Worm (Caenorhabditis elegans) whole organism, late embryonic: ENCODE measurements around the gene lron-3.

Source experiments
- C08G9.2 ChIP-seq: sonication (generic microtip); optimal IDR thresholded peaks from 2 replicates; lab custom pipeline; 2016; ENCODE audit warnings: mild to moderate bottlenecking, missing genetic modification characterization, moderate library complexity, missing compliant biosample characterization
- K02D7.2 ChIP-seq: sonication (generic microtip); optimal IDR thresholded peaks from 2 replicates; lab custom pipeline; 2017; ENCODE audit warnings: mild to moderate bottlenecking, missing genetic modification characterization, missing compliant biosample characterization
- K09A11.1 ChIP-seq: sonication (generic microtip); optimal IDR thresholded peaks from 2 replicates; lab custom pipeline; 2017; ENCODE audit warnings: antibody characterized with exemption, mild to moderate bottlenecking, missing genetic modification characterization, missing compliant biosample characterization; ENCODE audit not compliant: insufficient read depth
- Y22D7AL.16 ChIP-seq: sonication (generic microtip); optimal IDR thresholded peaks from 2 replicates; lab custom pipeline; 2016; ENCODE audit warnings: missing genetic modification characterization, missing compliant biosample characterization
- ceh-18 ChIP-seq: sonication (generic microtip); optimal IDR thresholded peaks from 2 replicates; lab custom pipeline; 2016; ENCODE audit warnings: missing genetic modification characterization, missing compliant biosample characterization
- ceh-2 ChIP-seq: sonication (generic microtip); optimal IDR thresholded peaks from 2 replicates; lab custom pipeline; 2016; ENCODE audit warnings: missing genotype, missing genetic modification characterization, missing compliant biosample characterization
- ceh-24 ChIP-seq: sonication (generic microtip); optimal IDR thresholded peaks from 2 replicates; lab custom pipeline; 2016; ENCODE audit warnings: mild to moderate bottlenecking, missing genetic modification characterization, missing compliant biosample characterization
- ceh-30 ChIP-seq: fragments of 150-350 bp; optimal IDR thresholded peaks from 2 replicates; lab custom pipeline; 2014; ENCODE audit warnings: missing biosample characterization, missing genetic modification characterization
- ceh-31 ChIP-seq: sonication (generic microtip); optimal IDR thresholded peaks from 2 replicates; lab custom pipeline; 2016; ENCODE audit warnings: missing genetic modification characterization, missing compliant biosample characterization
- ceh-34 ChIP-seq: sonication (generic microtip); optimal IDR thresholded peaks from 2 replicates; lab custom pipeline; 2016; ENCODE audit warnings: mild to moderate bottlenecking, missing genetic modification characterization, missing compliant biosample characterization
- ceh-45 ChIP-seq: fragments of 200-800 bp; sonication (Bioruptor generic); IDR thresholded peaks from 2 replicates; pipeline ENCODE4 v1.3.6; 2022; ENCODE audit warnings: missing genetic modification reagents, missing genetic modification characterization, missing compliant biosample characterization
- ceh-48 ChIP-seq: sonication (generic microtip); optimal IDR thresholded peaks from 2 replicates; lab custom pipeline; 2016; ENCODE audit warnings: missing genetic modification characterization, inconsistent platforms, missing compliant biosample characterization
- dmd-4 ChIP-seq: sonication (generic microtip); optimal IDR thresholded peaks from 2 replicates; lab custom pipeline; 2016; ENCODE audit warnings: borderline replicate concordance, missing genetic modification characterization, missing compliant biosample characterization
- dve-1 ChIP-seq: sonication (generic microtip); optimal IDR thresholded peaks from 2 replicates; lab custom pipeline; 2017; ENCODE audit warnings: antibody characterized with exemption, mild to moderate bottlenecking, missing genetic modification characterization, missing compliant biosample characterization
- elt-2 ChIP-seq: sonication (generic microtip); optimal IDR thresholded peaks from 2 replicates; lab custom pipeline; 2016; ENCODE audit warnings: missing genetic modification reagents, missing genetic modification characterization, missing compliant biosample characterization
- elt-4 ChIP-seq: sonication (generic microtip); optimal IDR thresholded peaks from 2 replicates; lab custom pipeline; 2016; ENCODE audit warnings: missing genetic modification characterization, missing compliant biosample characterization
- ets-4 ChIP-seq: sonication (generic microtip); optimal IDR thresholded peaks from 2 replicates; lab custom pipeline; 2016; ENCODE audit warnings: missing genetic modification characterization, missing compliant biosample characterization
- eyg-1 ChIP-seq: sonication (generic microtip); optimal IDR thresholded peaks from 2 replicates; lab custom pipeline; 2016; ENCODE audit warnings: missing genotype, missing genetic modification characterization, missing compliant biosample characterization
- fax-1 ChIP-seq: sonication (generic microtip); optimal IDR thresholded peaks from 2 replicates; lab custom pipeline; 2016; ENCODE audit warnings: missing genotype, missing genetic modification characterization, missing compliant biosample characterization
- fkh-10 ChIP-seq: fragments of 150-350 bp; optimal IDR thresholded peaks from 2 replicates; lab custom pipeline; 2014; ENCODE audit warnings: missing biosample characterization, missing genetic modification reagents, missing genetic modification characterization
- hlh-15 ChIP-seq: sonication (generic microtip); optimal IDR thresholded peaks from 2 replicates; lab custom pipeline; 2016; ENCODE audit warnings: missing genetic modification characterization, missing compliant biosample characterization
- hlh-6 ChIP-seq: sonication (generic microtip); optimal IDR thresholded peaks from 2 replicates; lab custom pipeline; 2016; ENCODE audit warnings: missing genotype, missing genetic modification characterization, missing compliant biosample characterization
- lim-6 ChIP-seq: sonication (generic microtip); optimal IDR thresholded peaks from 2 replicates; lab custom pipeline; 2016; ENCODE audit warnings: missing genetic modification characterization, missing compliant biosample characterization
- lin-11 ChIP-seq: fragments of 200-800 bp; sonication (Bioruptor generic); optimal IDR thresholded peaks from 2 replicates; lab custom pipeline; 2018; ENCODE audit warnings: mild to moderate bottlenecking, missing genetic modification characterization, missing compliant biosample characterization
- madf-2 ChIP-seq: sonication (generic microtip); optimal IDR thresholded peaks from 2 replicates; lab custom pipeline; 2017; ENCODE audit warnings: missing genetic modification characterization, missing compliant biosample characterization
- mec-3 ChIP-seq: sonication (generic microtip); optimal IDR thresholded peaks from 2 replicates; lab custom pipeline; 2016; ENCODE audit warnings: borderline replicate concordance, missing genetic modification characterization, missing compliant biosample characterization
- nfya-1 ChIP-seq: sonication (generic microtip); optimal IDR thresholded peaks from 2 replicates; lab custom pipeline; 2017; ENCODE audit warnings: missing genetic modification characterization, mild to moderate bottlenecking, missing compliant biosample characterization, antibody characterized with exemption, moderate library complexity
- nhr-11 ChIP-seq: fragments of 150-350 bp; optimal IDR thresholded peaks from 2 replicates; lab custom pipeline; 2014; ENCODE audit warnings: missing biosample characterization, missing genetic modification characterization
- nhr-232 ChIP-seq: sonication (generic microtip); optimal IDR thresholded peaks from 2 replicates; lab custom pipeline; 2016; ENCODE audit warnings: missing genetic modification characterization, missing compliant biosample characterization
- npax-4 ChIP-seq: sonication (generic microtip); optimal IDR thresholded peaks from 2 replicates; lab custom pipeline; 2016; ENCODE audit warnings: missing genetic modification characterization, missing compliant biosample characterization
- pat-9 ChIP-seq: fragments of 200-800 bp; sonication (Bioruptor generic); optimal IDR thresholded peaks from 2 replicates; lab custom pipeline; 2018; ENCODE audit warnings: mild to moderate bottlenecking, missing genetic modification characterization, moderate library complexity, missing compliant biosample characterization
- pax-1 ChIP-seq: fragments of 150-350 bp; optimal IDR thresholded peaks from 2 replicates; lab custom pipeline; 2014; ENCODE audit warnings: missing biosample characterization, missing genetic modification characterization
- pha-2 ChIP-seq: sonication (generic microtip); optimal IDR thresholded peaks from 2 replicates; lab custom pipeline; 2017; ENCODE audit warnings: mild to moderate bottlenecking, missing genetic modification characterization, missing compliant biosample characterization
- pha-4 ChIP-seq: fragments of 150-350 bp; optimal IDR thresholded peaks from 2 replicates; lab custom pipeline; 2018; ENCODE audit warnings: missing biosample characterization, missing genetic modification reagents, missing genetic modification characterization
- pqm-1 ChIP-seq: sonication (generic microtip); optimal IDR thresholded peaks from 2 replicates; lab custom pipeline; 2016; ENCODE audit warnings: missing genetic modification characterization, missing compliant biosample characterization
- pros-1 ChIP-seq: fragments of 150-350 bp; optimal IDR thresholded peaks from 2 replicates; lab custom pipeline; 2014; ENCODE audit warnings: missing biosample characterization, missing genetic modification reagents, missing genetic modification characterization
- ref-2 ChIP-seq: sonication (generic microtip); optimal IDR thresholded peaks from 2 replicates; lab custom pipeline; 2016; ENCODE audit warnings: missing genetic modification characterization, missing compliant biosample characterization
- rnt-1 ChIP-seq: sonication (generic microtip); optimal IDR thresholded peaks from 2 replicates; lab custom pipeline; 2016; ENCODE audit warnings: missing genetic modification characterization, missing compliant biosample characterization
- sdc-2 ChIP-seq: sonication (generic microtip); optimal IDR thresholded peaks from 2 replicates; lab custom pipeline; 2016; ENCODE audit warnings: missing genotype, missing genetic modification characterization, missing compliant biosample characterization
- sox-2 ChIP-seq: fragments of 200-800 bp; sonication (Bioruptor generic); IDR thresholded peaks from 2 replicates; pipeline ENCODE4 v1.3.6; 2022; ENCODE audit warnings: missing genetic modification reagents, missing genetic modification characterization, missing compliant biosample characterization
- sox-4 ChIP-seq: sonication (generic microtip); optimal IDR thresholded peaks from 2 replicates; lab custom pipeline; 2017; ENCODE audit warnings: mild to moderate bottlenecking, missing genetic modification characterization, inconsistent platforms, missing compliant biosample characterization
- syd-9 ChIP-seq: sonication (generic microtip); optimal IDR thresholded peaks from 2 replicates; lab custom pipeline; 2016; ENCODE audit warnings: mild to moderate bottlenecking, missing genetic modification characterization, moderate library complexity, missing compliant biosample characterization
- unc-3 ChIP-seq, 2 experiments: fragments of 200-800 bp in 1 of 2; sonication (Bioruptor generic) in 1 of 2; sonication (generic microtip) in 1 of 2; conservative IDR thresholded peaks in 1 of 2; optimal IDR thresholded peaks in 1 of 2; 2 replicates each; pipeline versions ENCODE4 v1.3.6 to Lab custom; 2016 to 2022; ENCODE audit warnings: missing compliant biosample characterization in 2 of 2, missing genetic modification characterization in 2 of 2, missing genetic modification reagents in 1 of 2
- unc-42 ChIP-seq: sonication (generic microtip); optimal IDR thresholded peaks from 2 replicates; lab custom pipeline; 2016; ENCODE audit warnings: missing genotype, missing genetic modification characterization, missing compliant biosample characterization
- unc-55 ChIP-seq: sonication (generic microtip); optimal IDR thresholded peaks from 2 replicates; lab custom pipeline; 2017; ENCODE audit warnings: missing biosample characterization, missing genetic modification reagents, missing genetic modification characterization
- unc-86 ChIP-seq: sonication (generic microtip); optimal IDR thresholded peaks from 2 replicates; lab custom pipeline; 2016; ENCODE audit warnings: missing genetic modification characterization, missing compliant biosample characterization
- zip-5 ChIP-seq: sonication (generic microtip); optimal IDR thresholded peaks from 2 replicates; lab custom pipeline; 2016; ENCODE audit warnings: missing genetic modification characterization, missing compliant biosample characterization
- ztf-16 ChIP-seq: sonication (generic microtip); optimal IDR thresholded peaks from 2 replicates; lab custom pipeline; 2017; ENCODE audit warnings: missing genetic modification characterization, missing compliant biosample characterization

The lron-3 gene

DNA sequence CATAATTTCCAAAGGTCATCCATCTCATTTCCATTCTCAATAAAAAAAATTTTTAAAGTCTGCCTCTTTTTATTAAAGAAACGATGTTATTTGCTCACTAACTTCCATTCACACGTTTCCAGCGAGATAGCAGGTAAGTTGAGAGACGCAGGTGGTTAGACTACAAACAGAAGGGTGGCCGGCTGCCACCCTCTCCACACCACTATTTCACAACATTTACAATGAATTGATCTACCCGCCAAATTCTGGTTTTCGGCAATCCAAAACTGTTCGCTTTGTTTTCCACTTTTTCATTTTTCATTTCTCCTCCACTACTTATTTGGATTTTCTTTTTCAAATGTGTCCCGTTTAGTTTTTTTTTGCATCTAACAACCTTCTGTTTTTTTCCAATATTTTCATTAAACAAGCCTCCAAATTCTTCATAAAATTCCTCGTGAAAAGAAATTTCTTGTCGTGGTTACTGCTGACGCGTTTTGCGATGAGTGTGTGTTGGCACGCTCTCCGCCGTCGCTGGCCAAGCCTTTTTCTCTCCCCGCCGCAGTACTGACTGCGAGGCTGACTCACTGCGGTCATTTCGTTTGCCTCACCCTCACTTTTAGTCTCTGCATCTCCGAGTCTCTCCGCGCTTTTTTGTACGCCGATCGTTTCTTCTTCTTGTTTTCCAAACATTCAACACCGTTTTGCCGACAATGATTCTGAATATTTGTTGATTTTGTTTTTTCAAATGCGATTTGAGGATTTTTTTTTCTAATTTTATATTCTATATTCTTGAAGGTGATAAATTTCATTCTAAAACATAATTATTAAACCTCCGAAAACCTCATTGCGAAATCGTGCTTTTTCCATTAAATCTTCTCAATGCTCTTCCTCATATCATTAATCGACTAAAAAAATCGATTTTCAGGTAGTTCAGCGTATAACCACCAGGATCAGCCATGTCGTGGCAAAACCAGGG is 10.5 kb upstream of the lron-3 start, which contains the start of gene dyn-1:
Gene dyn-1, plus strand, starts transcription at position 905 of the 955 bp plus-strand sequence.
- TF ChIP-seq unc-3 (GFP tag; conservative IDR thresholded peaks at IDR 0.05; lab: Robert Waterston, UW), result no peak
- no peak for TF ChIP-seq unc-3 (tag; optimal IDR thresholded peaks at IDR 0.05; lab: Kevin White, UChicago)
- no peak for TF ChIP-seq sox-2 (GFP tag; lab: Robert Waterston, UW)
- no peak for TF ChIP-seq ceh-48 (tag; lab: Kevin White, UChicago)
- TF ChIP-seq pha-4 (tag; lab: Kevin White, UChicago), result no peak
- TF ChIP-seq dve-1, result no peak
- peak; percentile 77 for TF ChIP-seq ceh-18 (tag; lab: Kevin White, UChicago)
- no peak for TF ChIP-seq nhr-11 (tag; lab: Kevin White, UChicago)
- TF ChIP-seq C08G9.2 (tag; lab: Kevin White, UChicago), result peak; percentile 24
- TF ChIP-seq unc-55, result peak; percentile 3
- TF ChIP-seq K09A11.1 (tag; lab: Kevin White, UChicago), result no peak
- TF ChIP-seq lin-11 (tag; lab: Kevin White, UChicago), result no peak
- TF ChIP-seq fkh-10 (GFP tag; lab: Kevin White, UChicago), result no peak
- peak; percentile 51 for TF ChIP-seq rnt-1 (tag; lab: Kevin White, UChicago)
- TF ChIP-seq elt-2, result no peak
- TF ChIP-seq ceh-34 (tag; lab: Kevin White, UChicago), result peak; percentile 36
- TF ChIP-seq sox-4 (tag; lab: Kevin White, UChicago), result no peak
- TF ChIP-seq pha-2 (tag; lab: Kevin White, UChicago), result no peak
- no peak for TF ChIP-seq hlh-6 (tag; lab: Kevin White, UChicago)
- TF ChIP-seq ets-4 (tag; lab: Kevin White, UChicago), result peak; percentile 7
- TF ChIP-seq ceh-30, result no peak
- TF ChIP-seq K02D7.2 (tag; lab: Kevin White, UChicago), result no peak
- TF ChIP-seq ceh-45 (GFP tag; lab: Robert Waterston, UW), result no peak
- no peak for TF ChIP-seq nfya-1 (tag; lab: Kevin White, UChicago)
- TF ChIP-seq syd-9 (tag; lab: Kevin White, UChicago), result peak; percentile 31
- TF ChIP-seq ref-2 (tag; lab: Kevin White, UChicago), result peak; percentile 19
- no peak for TF ChIP-seq pax-1 (tag; lab: Kevin White, UChicago)
- TF ChIP-seq zip-5, result no peak
- no peak for TF ChIP-seq ceh-24
- TF ChIP-seq pqm-1, result no peak
- no peak for TF ChIP-seq Y22D7AL.16 (tag; lab: Kevin White, UChicago)
- no peak for TF ChIP-seq hlh-15 (tag; lab: Kevin White, UChicago)
- TF ChIP-seq unc-42 (tag; lab: Kevin White, UChicago), result no peak
- TF ChIP-seq nhr-232 (tag; lab: Kevin White, UChicago), result no peak
- no peak for TF ChIP-seq mec-3 (tag; lab: Kevin White, UChicago)
- TF ChIP-seq pat-9 (tag; lab: Kevin White, UChicago), result no peak
- peak; percentile 60 for TF ChIP-seq sdc-2 (tag; lab: Kevin White, UChicago)

DNA sequence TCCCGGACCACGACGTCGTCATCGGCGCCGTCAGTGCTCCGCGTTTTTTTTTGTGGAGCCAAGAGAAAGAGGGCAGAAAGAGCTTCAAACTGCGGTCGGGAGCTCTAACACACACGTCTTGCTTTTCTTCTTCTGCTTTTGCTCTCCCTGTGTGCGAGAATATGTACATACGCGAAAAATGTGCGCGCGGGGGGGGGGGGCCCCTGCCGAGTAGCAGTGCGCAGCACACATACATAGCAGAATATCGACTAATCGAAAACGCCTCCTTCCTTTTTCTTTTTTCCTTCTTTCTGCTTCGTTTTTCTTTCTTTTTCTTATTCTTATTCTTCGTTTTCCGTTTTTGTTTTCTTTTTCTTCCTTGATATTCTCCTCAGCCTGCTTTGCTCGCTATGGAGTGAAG is 8.9 kb upstream of the lron-3 start:
- TF ChIP-seq syd-9 (tag; lab: Kevin White, UChicago), result peak; percentile 12
- peak; percentile 70 for TF ChIP-seq ceh-31 (tag; lab: Kevin White, UChicago)
- TF ChIP-seq hlh-15 (tag; lab: Kevin White, UChicago), result no peak
- no peak for TF ChIP-seq npax-4 (tag; lab: Kevin White, UChicago)
- TF ChIP-seq K09A11.1 (tag; lab: Kevin White, UChicago), result no peak
- no peak for TF ChIP-seq ztf-16 (tag; lab: Kevin White, UChicago)
- TF ChIP-seq nhr-11 (tag; lab: Kevin White, UChicago), result no peak
- TF ChIP-seq nfya-1 (tag; lab: Kevin White, UChicago), result peak; percentile 25
- TF ChIP-seq ceh-2 (tag; lab: Kevin White, UChicago), result no peak
- no peak for TF ChIP-seq fax-1 (tag; lab: Kevin White, UChicago)
- no peak for TF ChIP-seq fkh-10 (GFP tag; lab: Kevin White, UChicago)
- no peak for TF ChIP-seq lim-6 (tag; lab: Kevin White, UChicago)
- TF ChIP-seq madf-2 (tag; lab: Kevin White, UChicago), result no peak
- no peak for TF ChIP-seq sdc-2 (tag; lab: Kevin White, UChicago)
- TF ChIP-seq Y22D7AL.16 (tag; lab: Kevin White, UChicago), result no peak
- no peak for TF ChIP-seq unc-86 (tag; lab: Kevin White, UChicago)
- no peak for TF ChIP-seq pqm-1
- peak; percentile 0 for TF ChIP-seq pros-1 (tag; lab: Kevin White, UChicago)
- no peak for TF ChIP-seq ceh-24
- TF ChIP-seq elt-4 (tag; lab: Kevin White, UChicago), result no peak
- TF ChIP-seq eyg-1 (tag; lab: Kevin White, UChicago), result no peak
- no peak for TF ChIP-seq dmd-4 (tag; lab: Kevin White, UChicago)
- TF ChIP-seq ceh-18 (tag; lab: Kevin White, UChicago), result peak; percentile 37
